Worm (Caenorhabditis elegans) whole organism, L4 larva: Measurements from ENCODE around the gene ent-3.

Source experiments
- F10B5.3 ChIP-seq: sonication (generic microtip); optimal IDR thresholded peaks from 2 replicates; lab custom pipeline; 2016; ENCODE audit warnings: mild to moderate bottlenecking, missing genetic modification characterization, missing compliant biosample characterization
- F37D6.2 ChIP-seq: sonication (generic microtip); optimal IDR thresholded peaks from 2 replicates; lab custom pipeline; 2016; ENCODE audit warnings: mild to moderate bottlenecking, missing genetic modification characterization, missing compliant biosample characterization
- F49E8.2 ChIP-seq: sonication (generic microtip); optimal IDR thresholded peaks from 2 replicates; lab custom pipeline; 2016; ENCODE audit warnings: missing compliant biosample characterization, mild to moderate bottlenecking, missing genetic modification characterization, borderline replicate concordance
- R02D3.7 ChIP-seq: fragments of 150-350 bp; sonication (generic microtip); optimal IDR thresholded peaks from 3 replicates; lab custom pipeline; 2014; ENCODE audit warnings: missing biosample characterization, missing genetic modification characterization
- Y48G9A.11 ChIP-seq: fragments of 200-800 bp; sonication (Bioruptor generic); IDR thresholded peaks from 2 replicates; pipeline ENCODE4 v1.3.6; 2022; ENCODE audit warnings: missing genetic modification reagents, missing genetic modification characterization, missing compliant biosample characterization
- Y5F2A.4 ChIP-seq: fragments of 200-800 bp; sonication (Bioruptor generic); optimal IDR thresholded peaks from 2 replicates; lab custom pipeline; 2018; ENCODE audit warnings: mild to moderate bottlenecking, missing genetic modification characterization, missing compliant biosample characterization
- ZK546.5 ChIP-seq, 2 experiments: sonication (generic microtip); optimal IDR thresholded peaks; 2 replicates each; lab custom pipeline; 2017; ENCODE audit warnings: missing biosample characterization in 2 of 2, missing genetic modification characterization in 2 of 2
- ceh-20 ChIP-seq: fragments of 200-800 bp; sonication (Bioruptor generic); IDR thresholded peaks from 2 replicates; pipeline ENCODE4 v1.3.6; 2022; ENCODE audit warnings: missing genetic modification reagents, missing genetic modification characterization, missing compliant biosample characterization
- ceh-28 ChIP-seq: fragments of 150-350 bp; optimal IDR thresholded peaks from 2 replicates; lab custom pipeline; 2014; ENCODE audit warnings: missing biosample characterization, missing genetic modification reagents, missing genetic modification characterization
- ceh-32 ChIP-seq: sonication (generic microtip); optimal IDR thresholded peaks from 2 replicates; lab custom pipeline; 2016; ENCODE audit warnings: mild to moderate bottlenecking, missing genetic modification characterization, missing compliant biosample characterization; ENCODE audit not compliant: poor library complexity
- ces-1 ChIP-seq: fragments of 150-350 bp; sonication (generic microtip); optimal IDR thresholded peaks from 4 replicates; lab custom pipeline; 2014; ENCODE audit warnings: missing biosample characterization, missing genetic modification reagents, missing genetic modification characterization
- cey-2 ChIP-seq: sonication (generic microtip); optimal IDR thresholded peaks from 3 replicates; lab custom pipeline; 2017; ENCODE audit warnings: missing genetic modification characterization, mild to moderate bottlenecking, missing compliant biosample characterization, antibody characterized with exemption, borderline replicate concordance; ENCODE audit not compliant: insufficient read depth
- dve-1 ChIP-seq: sonication (generic microtip); optimal IDR thresholded peaks from 2 replicates; lab custom pipeline; 2017; ENCODE audit warnings: antibody characterized with exemption, mild to moderate bottlenecking, missing genetic modification characterization, missing compliant biosample characterization; ENCODE audit not compliant: insufficient read depth
- egl-43 ChIP-seq: fragments of 200-800 bp; sonication (Bioruptor generic); IDR thresholded peaks from 2 replicates; pipeline ENCODE4 v1.3.6; 2022; ENCODE audit warnings: missing genetic modification reagents, missing genetic modification characterization, missing compliant biosample characterization
- hif-1 ChIP-seq, 2 experiments: sonication (generic microtip); optimal IDR thresholded peaks; 2 replicates each; lab custom pipeline; 2016 to 2017; ENCODE audit warnings: missing compliant biosample characterization in 2 of 2, missing genetic modification characterization in 2 of 2, missing genetic modification reagents in 2 of 2, missing genotype in 2 of 2, mild to moderate bottlenecking in 1 of 2
- hlh-11 ChIP-seq: fragments of 200-800 bp; sonication (Bioruptor generic); optimal IDR thresholded peaks from 2 replicates; lab custom pipeline; 2018; ENCODE audit warnings: mild to moderate bottlenecking, missing genetic modification characterization, missing compliant biosample characterization
- hlh-30 ChIP-seq: sonication (generic microtip); optimal IDR thresholded peaks from 2 replicates; lab custom pipeline; 2017; ENCODE audit warnings: antibody characterized with exemption, mild to moderate bottlenecking, missing genetic modification characterization, missing compliant biosample characterization; ENCODE audit not compliant: insufficient read depth
- lin-1 ChIP-seq: fragments of 200-800 bp; sonication (Bioruptor generic); IDR thresholded peaks from 2 replicates; pipeline ENCODE4 v1.3.6; 2022; ENCODE audit warnings: missing genetic modification reagents, missing genetic modification characterization, missing compliant biosample characterization
- lin-13 ChIP-seq: fragments of 150-350 bp; optimal IDR thresholded peaks from 2 replicates; lab custom pipeline; 2014; ENCODE audit warnings: missing biosample characterization, missing genetic modification reagents, missing genetic modification characterization
- lin-38 ChIP-seq: fragments of 200-800 bp; sonication (Bioruptor generic); IDR thresholded peaks from 2 replicates; pipeline ENCODE4 v1.3.6; 2022; ENCODE audit warnings: missing genetic modification reagents, missing genetic modification characterization, missing compliant biosample characterization
- lir-3 ChIP-seq: sonication (generic microtip); optimal IDR thresholded peaks from 2 replicates; lab custom pipeline; 2016; ENCODE audit warnings: mild to moderate bottlenecking, missing genetic modification characterization, missing compliant biosample characterization
- madf-9 ChIP-seq: fragments of 200-800 bp; sonication (Bioruptor generic); conservative IDR thresholded peaks from 2 replicates; pipeline ENCODE4 v1.3.6; 2022; ENCODE audit warnings: missing genetic modification reagents, missing genetic modification characterization, missing compliant biosample characterization
- nhr-102 ChIP-seq: sonication (generic microtip); optimal IDR thresholded peaks from 2 replicates; lab custom pipeline; 2016; ENCODE audit warnings: mild to moderate bottlenecking, missing genetic modification characterization, moderate library complexity, missing compliant biosample characterization
- nhr-237 ChIP-seq: sonication (generic microtip); optimal IDR thresholded peaks from 2 replicates; lab custom pipeline; 2017; ENCODE audit warnings: missing biosample characterization, missing genetic modification characterization
- nhr-25 ChIP-seq: sonication (generic microtip); optimal IDR thresholded peaks from 2 replicates; lab custom pipeline; 2017; ENCODE audit warnings: missing genetic modification characterization, mild to moderate bottlenecking, missing compliant biosample characterization, antibody characterized with exemption, moderate library complexity, borderline replicate concordance; ENCODE audit not compliant: insufficient read depth
- nhr-28 ChIP-seq: fragments of 150-350 bp; optimal IDR thresholded peaks from 2 replicates; lab custom pipeline; 2014; ENCODE audit warnings: missing biosample characterization, missing genetic modification characterization
- nhr-42 ChIP-seq: fragments of 200-800 bp; sonication (Bioruptor generic); IDR thresholded peaks from 2 replicates; pipeline ENCODE4 v1.3.6; 2022; ENCODE audit warnings: missing genetic modification characterization, missing compliant biosample characterization
- nhr-76 ChIP-seq: fragments of 150-350 bp; optimal IDR thresholded peaks from 2 replicates; lab custom pipeline; 2014; ENCODE audit warnings: missing biosample characterization, missing genetic modification characterization
- nhr-77 ChIP-seq: fragments of 150-350 bp; optimal IDR thresholded peaks from 2 replicates; lab custom pipeline; 2014; ENCODE audit warnings: missing biosample characterization, missing genetic modification characterization
- php-3 ChIP-seq: fragments of 200-800 bp; sonication (Bioruptor generic); IDR thresholded peaks from 2 replicates; pipeline ENCODE4 v1.3.6; 2022; ENCODE audit warnings: missing genetic modification reagents, missing genetic modification characterization, missing compliant biosample characterization
- pqm-1 ChIP-seq: sonication (generic microtip); optimal IDR thresholded peaks from 2 replicates; lab custom pipeline; 2017; ENCODE audit warnings: missing biosample characterization, missing genetic modification characterization
- set-16 ChIP-seq: fragments of 200-800 bp; sonication (Bioruptor generic); IDR thresholded peaks from 2 replicates; pipeline ENCODE4 v1.3.6; 2022; ENCODE audit warnings: missing genetic modification reagents, missing genetic modification characterization, missing compliant biosample characterization
- skn-1 ChIP-seq: fragments of 150-350 bp; optimal IDR thresholded peaks from 2 replicates; lab custom pipeline; 2014; ENCODE audit warnings: missing biosample characterization, missing genetic modification characterization
- spr-1 ChIP-seq: sonication (generic microtip); optimal IDR thresholded peaks from 2 replicates; lab custom pipeline; 2016; ENCODE audit warnings: mild to moderate bottlenecking, missing genetic modification characterization, missing compliant biosample characterization
- unc-39 ChIP-seq: sonication (generic microtip); optimal IDR thresholded peaks from 2 replicates; lab custom pipeline; 2017; ENCODE audit warnings: missing biosample characterization, missing genetic modification characterization
- unc-62 ChIP-seq, 3 experiments: fragments of 150-350 bp in 1 of 3; sonication (generic microtip); optimal IDR thresholded peaks in 2 of 3; peaks in 1 of 3; 1 replicate in 1 of 3; 2 replicates in 2 of 3; lab custom pipeline; 2014 to 2017; ENCODE audit warnings: missing biosample characterization in 3 of 3, missing genetic modification characterization in 3 of 3, missing genetic modification reagents in 3 of 3, missing genotype in 1 of 3
- zip-2 ChIP-seq: fragments of 150-350 bp; optimal IDR thresholded peaks from 2 replicates; lab custom pipeline; 2014; ENCODE audit warnings: missing biosample characterization, missing genetic modification characterization
- ztf-7 ChIP-seq: fragments of 150-350 bp; optimal IDR thresholded peaks from 2 replicates; lab custom pipeline; 2014; ENCODE audit warnings: missing biosample characterization, missing genetic modification characterization

The ent-3 gene

ce11 chrV:14256813-14257212 is 21.0 kb upstream of the ent-3 start, which contains the start of gene sre-8:
Gene sre-8 (plus strand): TSS chrV:14257113.
- no peak for TF ChIP-seq Y48G9A.11
- TF ChIP-seq ceh-28 (tag; lab: Kevin White, UChicago): no peak
- TF ChIP-seq F10B5.3 (tag; lab: Kevin White, UChicago): no peak
- no peak for TF ChIP-seq nhr-76 (tag; lab: Kevin White, UChicago)
- TF ChIP-seq lin-1 (GFP tag; lab: Robert Waterston, UW): no peak

- TF ChIP-seq F37D6.2 (tag; lab: Kevin White, UChicago): no peak
- TF ChIP-seq hlh-11: no peak
- TF ChIP-seq unc-62 (GFP tag; optimal IDR thresholded peaks at IDR 0.05 in 1 of 2; lab: Kevin White, UChicago): no peak
- TF ChIP-seq unc-62 (tag; optimal IDR thresholded peaks at IDR 0.05; lab: Kevin White, UChicago): no peak
- no peak for TF ChIP-seq nhr-28 (tag; lab: Kevin White, UChicago)
- no peak for TF ChIP-seq spr-1
- TF ChIP-seq nhr-42 (GFP tag; lab: Robert Waterston, UW): no peak
- no peak for TF ChIP-seq set-16 (GFP tag; lab: Robert Waterston, UW)
- TF ChIP-seq hif-1 (tag; optimal IDR thresholded peaks at IDR 0.05; lab: Kevin White, UChicago): no peak
- TF ChIP-seq ceh-32 (tag; lab: Kevin White, UChicago): no peak
- TF ChIP-seq hlh-30: no peak
- no peak for TF ChIP-seq nhr-102 (tag; lab: Kevin White, UChicago)
- no peak for TF ChIP-seq nhr-25
- no peak for TF ChIP-seq R02D3.7
- no peak for TF ChIP-seq lin-38 (GFP tag; lab: Robert Waterston, UW)
Observed at ce11 chrV:14254221-14254620, 18.4 kb upstream of the ent-3 start, which contains the start of gene K02E11.7. Gene K02E11.7 (minus strand): TSS chrV:14254321.

- no peak for TF ChIP-seq lir-3 (tag; lab: Kevin White, UChicago)
- no peak for TF ChIP-seq Y5F2A.4 (GFP tag; lab: Kevin White, UChicago)
- no peak for TF ChIP-seq ztf-7 (tag; lab: Kevin White, UChicago)
- TF ChIP-seq zip-2 (tag; lab: Kevin White, UChicago): no peak
- no peak for TF ChIP-seq nhr-25
- TF ChIP-seq egl-43 (GFP tag; lab: Robert Waterston, UW): no peak
Observed at ce11 chrV:14252025-14252424, 16.2 kb upstream of the ent-3 start, which contains the start of gene K02E11.5. Gene K02E11.5 (plus strand): TSS chrV:14252325.

DNA sequence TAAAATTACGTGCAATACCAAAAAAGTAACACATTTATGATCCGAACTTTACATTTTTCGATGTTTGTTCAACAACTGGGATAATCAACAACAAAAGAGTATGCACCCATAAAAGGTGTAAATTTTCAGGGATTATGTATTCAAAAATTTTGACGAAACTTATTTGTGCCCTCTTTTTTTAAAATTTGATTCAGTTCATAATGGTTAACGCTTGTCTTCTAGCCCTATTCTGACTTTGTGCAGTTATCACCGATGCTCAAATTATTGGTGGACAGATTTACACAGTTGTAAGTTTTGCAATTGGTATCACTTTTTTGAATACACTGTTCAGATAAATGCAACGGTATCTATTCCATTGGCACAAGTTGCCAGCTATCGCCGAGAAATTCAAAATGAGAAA is 12.8 kb upstream of the ent-3 start, which contains the start of gene K02E11.6:
Gene K02E11.6, plus strand, starts transcription at position 149 of the 400 bp plus-strand sequence.
- no peak for TF ChIP-seq ceh-20
- peak in 1 of 2 experiments; percentile 98 for TF ChIP-seq unc-62 (GFP tag; optimal IDR thresholded peaks at IDR 0.05 in 1 of 2; lab: Kevin White, UChicago)
- TF ChIP-seq unc-62 (tag; optimal IDR thresholded peaks at IDR 0.05; lab: Kevin White, UChicago): no peak

DNA sequence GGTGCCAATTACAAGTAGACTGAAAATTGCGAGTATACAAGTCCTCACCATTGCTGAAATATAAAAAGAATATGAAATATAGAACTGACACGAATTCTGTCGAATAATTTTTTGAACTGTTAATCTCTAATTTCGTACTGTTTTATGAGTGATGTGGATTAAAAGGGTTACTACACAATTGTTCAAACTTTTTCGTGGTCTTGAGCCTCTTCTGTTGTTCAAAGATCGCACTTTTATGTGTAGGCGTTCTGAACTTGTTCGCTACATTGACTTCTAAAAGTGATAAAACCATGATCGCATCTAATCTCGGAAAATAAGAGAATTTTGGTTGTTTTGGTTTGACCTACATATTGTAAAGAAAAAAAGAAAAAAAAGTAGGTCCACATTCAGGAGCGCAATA is 12.2 kb upstream of the ent-3 start, which contains the start of gene K02E11.4:
Gene K02E11.4, minus strand, starts transcription at position 101 of the 400 bp plus-strand sequence.
- TF ChIP-seq ceh-32 (tag; lab: Kevin White, UChicago) (no peak), lin-13 (GFP tag; lab: Kevin White, UChicago) (no peak), lir-3 (tag; lab: Kevin White, UChicago) (no peak), nhr-237 (tag; lab: Kevin White, UChicago) (no peak), skn-1 (tag; lab: Kevin White, UChicago) (no peak), php-3 (no peak)

DNA sequence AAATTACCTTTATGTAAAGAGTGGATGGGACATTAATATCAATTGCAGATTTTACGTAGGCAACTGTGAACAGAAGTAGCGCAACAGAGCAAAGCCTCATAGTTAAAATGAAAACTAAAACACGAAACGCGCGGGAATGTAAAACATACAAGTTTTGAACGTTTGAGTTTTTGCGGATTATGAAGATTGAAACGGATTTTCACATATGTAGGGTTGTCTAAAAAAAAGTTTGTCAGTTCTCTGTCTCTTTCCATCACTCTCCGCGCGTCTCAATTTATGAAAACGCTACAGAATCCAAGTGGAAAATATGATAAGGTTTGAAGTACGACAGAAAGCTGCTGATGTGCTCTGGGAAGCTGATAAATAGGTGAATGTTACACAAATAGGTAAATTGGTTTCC is 10.9 kb upstream of the ent-3 start, which contains the start of gene K02E11.3:
Gene K02E11.3, minus strand, starts transcription at position 101 of the 400 bp plus-strand sequence.
- TF ChIP-seq ZK546.5 (tag; optimal IDR thresholded peaks at IDR 0.05; lab: Kevin White, UChicago): no peak
- no peak for TF ChIP-seq spr-1
- TF ChIP-seq pqm-1: no peak
- TF ChIP-seq madf-9 (GFP tag; lab: Robert Waterston, UW): no peak
- TF ChIP-seq dve-1 (tag; lab: Kevin White, UChicago): no peak
- no peak for TF ChIP-seq F49E8.2
- TF ChIP-seq cey-2 (tag; lab: Kevin White, UChicago): no peak
- TF ChIP-seq nhr-77 (tag; lab: Kevin White, UChicago): no peak
- no peak for TF ChIP-seq ces-1 (GFP tag; lab: Kevin White, UChicago)
- TF ChIP-seq egl-43 (GFP tag; lab: Robert Waterston, UW): no peak
- no peak for TF ChIP-seq ceh-20
- TF ChIP-seq unc-39 (tag; lab: Kevin White, UChicago): no peak
